Fruit fly (Drosophila melanogaster) whole organism, pupa: ENCODE measurements around the gene Gclm.

ENCODE experiments used
- CG10348 ChIP-seq: fragments of 200-800 bp; sonication (Bioruptor generic); IDR thresholded peaks from 2 replicates; pipeline ENCODE4 v1.3.6; 2022; ENCODE audit warnings: missing biosample characterization, missing genetic modification characterization
- CG12605 ChIP-seq: fragments of 200-800 bp; sonication (Bioruptor generic); IDR thresholded peaks from 2 replicates; pipeline ENCODE4 v1.3.6; 2022; ENCODE audit warnings: missing biosample characterization, missing genetic modification characterization
- CG13204 ChIP-seq: fragments of 200-800 bp; sonication (Bioruptor generic); optimal IDR thresholded peaks from 2 replicates; lab custom pipeline; 2018; ENCODE audit warnings: missing biosample characterization, mild to moderate bottlenecking, missing genetic modification characterization, moderate library complexity
- CG14655 ChIP-seq: fragments of 200-800 bp; sonication (Bioruptor generic); optimal IDR thresholded peaks from 3 replicates; lab custom pipeline; 2017; ENCODE audit warnings: mild to moderate bottlenecking, missing biosample characterization, missing genetic modification reagents, missing genetic modification characterization
- CG15710 ChIP-seq: fragments of 200-800 bp; sonication (Bioruptor generic); optimal IDR thresholded peaks from 2 replicates; lab custom pipeline; 2018; ENCODE audit warnings: missing biosample characterization, mild to moderate bottlenecking, missing genetic modification characterization, moderate library complexity
- CG17806 ChIP-seq: fragments of 200-800 bp; sonication (Bioruptor generic); optimal IDR thresholded peaks from 2 replicates; lab custom pipeline; 2018; ENCODE audit warnings: missing biosample characterization, mild to moderate bottlenecking, missing genetic modification characterization, moderate library complexity
- CG32121 ChIP-seq: fragments of 200-800 bp; sonication (Bioruptor generic); IDR thresholded peaks from 2 replicates; pipeline ENCODE4 v1.3.6; 2022; ENCODE audit warnings: missing biosample characterization, missing genetic modification characterization
- CG34367 ChIP-seq: fragments of 200-800 bp; sonication (Bioruptor generic); optimal IDR thresholded peaks from 2 replicates; lab custom pipeline; 2018; ENCODE audit warnings: missing biosample characterization, mild to moderate bottlenecking, missing genetic modification characterization
- CG4496 ChIP-seq: fragments of 200-800 bp; sonication (Bioruptor generic); IDR thresholded peaks from 3 replicates; pipeline ENCODE4 v1.3.6; 2022; ENCODE audit warnings: missing biosample characterization, missing genetic modification characterization
- CG8159 ChIP-seq: fragments of 200-800 bp; sonication (Bioruptor generic); optimal IDR thresholded peaks from 3 replicates; lab custom pipeline; 2018; ENCODE audit warnings: missing biosample characterization, mild to moderate bottlenecking, missing genetic modification characterization, moderate library complexity
- CG8301 ChIP-seq: fragments of 200-800 bp; sonication (Bioruptor generic); optimal IDR thresholded peaks from 2 replicates; lab custom pipeline; 2018; ENCODE audit warnings: missing biosample characterization, mild to moderate bottlenecking, missing genetic modification characterization
- CG9948 ChIP-seq: fragments of 200-800 bp; sonication (Bioruptor generic); optimal IDR thresholded peaks from 2 replicates; lab custom pipeline; 2018; ENCODE audit warnings: missing biosample characterization, mild to moderate bottlenecking, missing genetic modification characterization, moderate library complexity
- D1 ChIP-seq: fragments of 200-800 bp; sonication (Bioruptor generic); optimal IDR thresholded peaks from 2 replicates; lab custom pipeline; 2018; ENCODE audit warnings: missing biosample characterization, mild to moderate bottlenecking, missing genetic modification characterization, moderate library complexity
- EcR ChIP-seq: fragments of 200-800 bp; sonication (Bioruptor generic); optimal IDR thresholded peaks from 3 replicates; lab custom pipeline; 2019; ENCODE audit warnings: missing biosample characterization, missing genetic modification characterization, mild to moderate bottlenecking, moderate library complexity, missing genetic modification reagents
- Ets98B ChIP-seq: fragments of 200-800 bp; sonication (Bioruptor generic); IDR thresholded peaks from 2 replicates; pipeline ENCODE4 v1.3.6; 2022; ENCODE audit warnings: missing biosample characterization, missing genetic modification characterization
- Pif1A ChIP-seq: fragments of 200-800 bp; sonication (Bioruptor generic); optimal IDR thresholded peaks from 3 replicates; lab custom pipeline; 2016; ENCODE audit warnings: missing biosample characterization, missing genetic modification characterization
- Pif1B ChIP-seq: fragments of 200-800 bp; sonication (Bioruptor generic); optimal IDR thresholded peaks from 3 replicates; lab custom pipeline; 2016; ENCODE audit warnings: missing biosample characterization, missing genetic modification characterization
- Snoo ChIP-seq: fragments of 200-800 bp; sonication (Bioruptor generic); optimal IDR thresholded peaks from 3 replicates; lab custom pipeline; 2017; ENCODE audit warnings: missing biosample characterization, mild to moderate bottlenecking, missing genetic modification characterization, inconsistent platforms
- fd96Ca ChIP-seq: fragments of 200-800 bp; sonication (Bioruptor generic); IDR thresholded peaks from 3 replicates; pipeline ENCODE4 v1.3.6; 2022; ENCODE audit warnings: missing biosample characterization, missing genetic modification characterization
- gl ChIP-seq: fragments of 200-800 bp; sonication (Bioruptor generic); optimal IDR thresholded peaks from 2 replicates; lab custom pipeline; 2018; ENCODE audit warnings: missing biosample characterization, mild to moderate bottlenecking, missing genetic modification characterization
- rn ChIP-seq: fragments of 200-800 bp; sonication (Bioruptor generic); IDR thresholded peaks from 2 replicates; pipeline ENCODE4 v1.3.6; 2022; ENCODE audit warnings: missing biosample characterization, missing genetic modification characterization

Gene Gclm

DNA sequence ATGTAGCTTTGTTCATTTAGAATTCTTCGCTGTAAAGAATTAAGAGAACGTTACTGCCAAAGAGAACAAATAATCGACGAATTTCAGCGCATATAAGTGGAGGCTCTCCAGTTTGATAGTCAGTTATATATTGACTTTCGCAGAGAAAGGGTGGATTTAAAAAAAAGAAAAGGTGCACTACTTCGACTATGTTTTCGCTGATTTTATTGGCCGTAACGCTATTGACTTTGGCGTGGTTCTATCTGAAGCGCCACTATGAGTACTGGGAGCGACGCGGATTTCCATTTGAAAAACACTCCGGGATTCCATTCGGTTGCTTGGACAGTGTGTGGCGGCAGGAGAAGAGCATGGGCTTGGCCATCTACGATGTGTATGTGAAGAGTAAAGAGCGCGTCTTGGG, 11.9 kb upstream of the Gclm start, which contains the start of gene Cyp6d4:
Gene Cyp6d4, plus strand, starts transcription at position 112 of the 400 bp plus-strand sequence.
- no peak for TF ChIP-seq CG9948 (tag; lab: Kevin White, UChicago)
- no peak for TF ChIP-seq Pif1B (GFP tag; lab: Kevin White, UChicago)
- no peak for TF ChIP-seq fd96Ca (GFP tag; lab: Robert Waterston, UW)
- no peak for TF ChIP-seq CG10348 (GFP tag; lab: Robert Waterston, UW)
- TF ChIP-seq D1 (tag; lab: Kevin White, UChicago), result no peak
- TF ChIP-seq CG4496 (GFP tag; lab: Robert Waterston, UW), result no peak
- TF ChIP-seq, all 21 proteins: peak for 0

DNA sequence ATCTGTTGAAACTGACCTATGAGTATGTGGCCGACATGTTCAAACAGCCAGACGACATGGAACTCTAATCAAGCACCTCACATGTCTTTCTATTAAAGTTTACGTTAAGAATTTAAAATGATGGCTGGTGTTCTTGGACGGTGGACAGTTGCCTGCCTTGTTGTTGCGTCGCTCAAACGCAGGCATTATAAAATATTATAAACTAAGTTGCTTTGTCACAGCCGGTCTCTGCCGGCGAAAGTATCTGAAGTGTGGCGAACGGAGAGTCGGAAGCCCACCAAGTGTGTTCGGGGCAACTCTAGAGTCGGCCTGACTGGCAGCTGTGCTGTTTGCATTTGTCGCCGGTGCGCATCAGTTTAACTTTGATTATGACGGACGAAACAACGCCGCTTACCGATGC, 8.3 kb upstream of the Gclm start, which contains the start of gene cd:
Gene cd, plus strand, starts transcription at position 301 of the 400 bp plus-strand sequence.
- TF ChIP-seq CG17806 (tag; lab: Kevin White, UChicago) (no peak), Pif1A (GFP tag; lab: Kevin White, UChicago) (no peak)

DNA sequence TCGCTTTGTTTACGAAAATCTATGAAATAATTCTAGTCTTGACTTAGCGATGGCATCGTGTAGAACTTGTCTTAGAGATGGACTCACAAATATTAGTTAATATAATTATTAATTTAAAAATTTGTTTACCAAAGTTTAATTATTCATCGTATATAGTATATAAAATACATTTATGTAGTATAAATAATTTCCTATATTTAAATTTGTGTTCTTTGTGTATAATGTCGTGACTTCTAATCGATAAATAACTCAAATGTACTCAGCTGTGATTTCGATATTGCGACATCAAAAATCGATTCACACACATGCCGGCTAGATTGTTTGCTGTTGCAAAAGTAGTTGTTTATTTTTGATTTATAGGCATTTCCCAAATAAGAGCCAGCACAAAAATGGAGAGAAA, 4.0 kb upstream of the Gclm start, which contains the start of the genes wfs1 and Nup133:
Gene wfs1, minus strand, starts transcription at position 70 of the 400 bp plus-strand sequence.
Gene Nup133, plus strand, starts transcription at position 297 of the 400 bp plus-strand sequence.
- no peak for TF ChIP-seq CG12605 (GFP tag; lab: Robert Waterston, UW)
- TF ChIP-seq Pif1B (GFP tag; lab: Kevin White, UChicago), result no peak
- no peak for TF ChIP-seq D1 (tag; lab: Kevin White, UChicago)
- TF ChIP-seq CG8159 (tag; lab: Kevin White, UChicago), result peak; percentile 74
- no peak for TF ChIP-seq rn (GFP tag; lab: Robert Waterston, UW)
- no peak for TF ChIP-seq CG17806 (tag; lab: Kevin White, UChicago)
- no peak for TF ChIP-seq gl (tag; lab: Kevin White, UChicago)
- TF ChIP-seq Pif1A (GFP tag; lab: Kevin White, UChicago), result no peak
- no peak for TF ChIP-seq CG9948 (tag; lab: Kevin White, UChicago)
- TF ChIP-seq EcR (GFP tag; lab: Kevin White, UChicago), result no peak
- no peak for TF ChIP-seq fd96Ca (GFP tag; lab: Robert Waterston, UW)
- TF ChIP-seq CG4496 (GFP tag; lab: Robert Waterston, UW), result no peak
- no peak for TF ChIP-seq Snoo
- no peak for TF ChIP-seq CG10348 (GFP tag; lab: Robert Waterston, UW)
- no peak for TF ChIP-seq CG14655
- TF ChIP-seq CG8301 (tag; lab: Kevin White, UChicago), result no peak
- peak; percentile 41 for TF ChIP-seq CG34367 (tag; lab: Kevin White, UChicago)
- no peak for TF ChIP-seq CG13204
- 0 out of 2 replicates have a peak, but pooled peaks have one; percentile 10 for TF ChIP-seq Ets98B (GFP tag; lab: Robert Waterston, UW)
- peak; percentile 54 for TF ChIP-seq CG32121 (GFP tag; lab: Robert Waterston, UW)
- peak; percentile 75 for TF ChIP-seq CG15710

DNA sequence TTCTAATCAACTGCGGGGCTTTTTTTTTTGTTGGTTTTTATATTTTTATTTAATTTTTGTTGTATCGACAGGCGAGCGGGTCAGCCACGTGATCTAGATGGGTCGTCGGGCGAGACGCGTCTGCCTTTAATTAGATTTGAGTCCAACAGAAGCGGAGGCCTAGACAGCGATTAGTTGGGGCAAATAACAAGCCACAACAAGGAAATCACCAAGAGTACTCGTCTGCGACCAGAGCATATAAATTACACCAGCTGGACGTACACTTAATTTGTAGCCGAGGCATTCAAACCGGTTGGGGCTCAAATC, 1.4 kb downstream of the Gclm start:
- no peak for TF ChIP-seq CG17806 (tag; lab: Kevin White, UChicago)
- no peak for TF ChIP-seq Pif1B (GFP tag; lab: Kevin White, UChicago)
- no peak for TF ChIP-seq CG12605 (GFP tag; lab: Robert Waterston, UW)
- TF ChIP-seq CG14655, result no peak
- no peak for TF ChIP-seq D1 (tag; lab: Kevin White, UChicago)
- TF ChIP-seq, all 21 proteins: peak for 0

DNA sequence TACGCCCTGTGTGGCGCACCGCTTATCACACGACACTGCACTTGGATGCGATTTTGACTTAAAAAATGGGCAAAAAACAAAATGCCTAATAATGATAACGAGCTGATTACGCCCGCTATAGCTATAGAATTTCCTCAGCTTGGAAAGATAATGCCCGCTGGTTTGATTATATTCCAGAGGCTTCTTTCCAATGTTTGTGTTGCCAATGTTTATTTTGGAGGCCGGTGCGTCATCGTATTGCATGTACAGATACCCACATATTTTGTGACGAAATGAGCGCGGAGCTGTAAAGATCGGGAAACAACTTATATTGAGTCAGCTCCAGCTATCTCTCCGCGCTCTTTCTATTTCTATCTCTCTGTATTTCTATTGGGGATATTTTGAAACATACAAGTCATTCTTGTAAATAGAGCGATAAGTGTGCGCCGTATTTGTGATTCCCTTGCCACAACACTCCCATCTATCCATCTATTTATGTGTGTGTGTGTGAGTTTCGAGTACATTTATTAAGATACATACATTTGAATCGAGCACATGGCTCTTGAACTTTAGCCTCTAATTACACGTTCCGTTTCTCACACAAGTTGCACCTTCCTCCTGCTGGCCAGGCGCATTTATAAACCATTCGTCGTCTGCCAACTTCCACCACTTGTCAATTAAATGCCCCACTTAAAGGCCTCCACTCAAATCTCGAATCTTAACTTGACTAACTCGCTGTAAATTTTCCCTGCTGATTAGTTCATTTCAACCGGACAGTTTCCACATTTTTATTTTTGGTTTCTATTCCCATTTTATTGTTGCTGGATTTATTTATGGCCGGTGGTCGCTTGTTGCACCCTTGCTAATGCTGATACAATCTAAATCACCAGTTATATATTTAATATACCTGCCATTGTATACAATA, 2.0 kb downstream of the Gclm start:
- TF ChIP-seq CG8301 (tag; lab: Kevin White, UChicago), result no peak
- no peak for TF ChIP-seq Ets98B (GFP tag; lab: Robert Waterston, UW)
- TF ChIP-seq Pif1B (GFP tag; lab: Kevin White, UChicago), result no peak
- TF ChIP-seq CG34367 (tag; lab: Kevin White, UChicago), result no peak
- no peak for TF ChIP-seq CG17806 (tag; lab: Kevin White, UChicago)
- TF ChIP-seq gl (tag; lab: Kevin White, UChicago), result no peak
- TF ChIP-seq fd96Ca (GFP tag; lab: Robert Waterston, UW), result no peak
- TF ChIP-seq CG32121 (GFP tag; lab: Robert Waterston, UW), result no peak
- no peak for TF ChIP-seq CG15710
- no peak for TF ChIP-seq D1 (tag; lab: Kevin White, UChicago)
- TF ChIP-seq CG9948 (tag; lab: Kevin White, UChicago), result no peak
- TF ChIP-seq rn (GFP tag; lab: Robert Waterston, UW), result no peak
- TF ChIP-seq CG12605 (GFP tag; lab: Robert Waterston, UW), result no peak
- TF ChIP-seq Snoo, result no peak
- no peak for TF ChIP-seq CG8159 (tag; lab: Kevin White, UChicago)
- no peak for TF ChIP-seq CG10348 (GFP tag; lab: Robert Waterston, UW)
- no peak for TF ChIP-seq CG13204
- no peak for TF ChIP-seq EcR (GFP tag; lab: Kevin White, UChicago)
- TF ChIP-seq Pif1A (GFP tag; lab: Kevin White, UChicago), result no peak
- no peak for TF ChIP-seq CG4496 (GFP tag; lab: Robert Waterston, UW)

DNA sequence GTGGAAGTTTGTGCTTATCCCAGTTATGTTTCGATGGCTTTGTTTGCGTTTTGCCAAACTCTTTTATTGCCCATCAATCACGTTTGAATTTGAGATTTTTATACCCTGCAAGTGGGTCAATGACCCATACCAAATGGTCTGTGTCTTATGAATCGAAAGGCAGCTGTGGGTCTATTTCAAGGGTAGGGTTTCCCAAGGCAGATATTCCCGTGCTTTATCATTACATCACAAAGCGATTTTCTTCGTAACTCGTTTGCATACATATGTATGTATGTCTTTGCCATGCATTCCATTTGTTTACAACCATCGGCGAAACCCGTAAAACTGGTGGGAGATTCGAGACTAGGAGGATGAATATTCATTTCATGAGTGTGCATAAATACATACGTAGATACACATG, 10.9 kb downstream of the Gclm start:
- TF ChIP-seq CG8301 (tag; lab: Kevin White, UChicago), result no peak
- no peak for TF ChIP-seq CG8159 (tag; lab: Kevin White, UChicago)
- TF ChIP-seq CG32121 (GFP tag; lab: Robert Waterston, UW), result no peak
- TF ChIP-seq Pif1A (GFP tag; lab: Kevin White, UChicago), result no peak
- TF ChIP-seq EcR (GFP tag; lab: Kevin White, UChicago), result peak; percentile 81
- no peak for TF ChIP-seq CG13204
- no peak for TF ChIP-seq CG12605 (GFP tag; lab: Robert Waterston, UW)
- no peak for TF ChIP-seq CG14655
